Fruit fly (Drosophila melanogaster) whole organism, pupa: ENCODE measurements around the gene Ugt303A1.
A peak's percentile ranks its signal among the peaks of the same experiment; 100 is the strongest.

Experiments used
- CG10348 ChIP-seq: fragments of 200-800 bp; sonication (Bioruptor generic); IDR thresholded peaks from 2 replicates; pipeline ENCODE4 v1.3.6; 2022; ENCODE audit warnings: missing biosample characterization, missing genetic modification characterization
- CG14655 ChIP-seq: fragments of 200-800 bp; sonication (Bioruptor generic); optimal IDR thresholded peaks from 3 replicates; lab custom pipeline; 2017; ENCODE audit warnings: mild to moderate bottlenecking, missing biosample characterization, missing genetic modification reagents, missing genetic modification characterization
- CG15710 ChIP-seq: fragments of 200-800 bp; sonication (Bioruptor generic); optimal IDR thresholded peaks from 2 replicates; lab custom pipeline; 2018; ENCODE audit warnings: missing biosample characterization, mild to moderate bottlenecking, missing genetic modification characterization, moderate library complexity
- CG17806 ChIP-seq: fragments of 200-800 bp; sonication (Bioruptor generic); optimal IDR thresholded peaks from 2 replicates; lab custom pipeline; 2018; ENCODE audit warnings: missing biosample characterization, mild to moderate bottlenecking, missing genetic modification characterization, moderate library complexity
- CG32121 ChIP-seq: fragments of 200-800 bp; sonication (Bioruptor generic); IDR thresholded peaks from 2 replicates; pipeline ENCODE4 v1.3.6; 2022; ENCODE audit warnings: missing biosample characterization, missing genetic modification characterization
- CG34367 ChIP-seq: fragments of 200-800 bp; sonication (Bioruptor generic); optimal IDR thresholded peaks from 2 replicates; lab custom pipeline; 2018; ENCODE audit warnings: missing biosample characterization, mild to moderate bottlenecking, missing genetic modification characterization
- EcR ChIP-seq: fragments of 200-800 bp; sonication (Bioruptor generic); optimal IDR thresholded peaks from 3 replicates; lab custom pipeline; 2019; ENCODE audit warnings: missing biosample characterization, missing genetic modification characterization, mild to moderate bottlenecking, moderate library complexity, missing genetic modification reagents

DNA sequence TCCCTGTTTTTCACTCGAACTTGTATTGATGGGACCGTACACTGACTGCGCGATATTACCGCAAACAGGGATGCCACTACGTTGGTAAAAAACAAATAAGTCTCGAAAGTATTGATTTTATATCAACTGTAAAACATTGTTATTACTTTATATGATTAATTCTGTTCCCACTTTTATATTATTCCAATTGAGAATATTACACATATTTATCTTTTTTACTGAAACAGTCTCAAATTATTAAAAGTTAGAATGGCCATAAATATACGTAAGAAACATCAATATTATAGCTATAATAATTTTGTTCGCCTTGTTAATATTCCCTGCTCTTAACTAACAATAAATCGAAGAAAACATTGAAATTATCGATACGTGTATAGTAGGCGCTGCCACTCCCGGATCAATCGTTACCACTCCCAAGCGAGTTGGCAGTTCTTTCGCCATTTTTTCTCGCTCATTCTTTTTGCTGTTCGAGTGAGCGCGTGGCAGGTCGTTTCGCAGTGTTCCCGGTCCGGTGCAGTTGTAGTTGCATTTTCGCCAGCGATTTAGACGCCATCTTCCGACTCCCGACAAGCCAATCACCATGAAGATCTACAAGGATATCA is 34.6 kb downstream of the Ugt303A1 start, which contains the start of the genes SdhC and Tctp:
- TF ChIP-seq CG34367 (tag; lab: Kevin White, UChicago) (peak; percentile 4), EcR (GFP tag; lab: Kevin White, UChicago) (no peak), CG32121 (GFP tag; lab: Robert Waterston, UW) (no peak), CG17806 (tag; lab: Kevin White, UChicago) (no peak), CG10348 (GFP tag; lab: Robert Waterston, UW) (no peak), CG15710 (tag; lab: Kevin White, UChicago) (peak; percentile 18), CG14655 (no peak)
